Fruit fly (Drosophila melanogaster) Kc167 (cell line): ENCODE data around the gene CG4619.

Source experiments
- Myc ChIP-seq: fragments of >200 bp; optimal IDR thresholded peaks from 2 replicates; lab custom pipeline; 2017; ENCODE audit warnings: missing external identifiers
- Sin3A ChIP-seq: fragments of >200 bp; optimal IDR thresholded peaks from 2 replicates; lab custom pipeline; 2018; ENCODE audit warnings: missing external identifiers
- h ChIP-seq: fragments of >200 bp; optimal IDR thresholded peaks from 3 replicates; lab custom pipeline; 2018; ENCODE audit warnings: missing external identifiers
- insv ChIP-seq: fragments of >200 bp; optimal IDR thresholded peaks from 3 replicates; lab custom pipeline; 2018; ENCODE audit warnings: missing external identifiers
- psq ChIP-seq: fragments of >200 bp; optimal IDR thresholded peaks from 2 replicates; lab custom pipeline; 2017; ENCODE audit warnings: missing external identifiers
- ttk ChIP-seq: sonication (Bioruptor generic); optimal IDR thresholded peaks from 2 replicates; lab custom pipeline; 2017; ENCODE audit warnings: missing external identifiers

The CG4619 gene

DNA sequence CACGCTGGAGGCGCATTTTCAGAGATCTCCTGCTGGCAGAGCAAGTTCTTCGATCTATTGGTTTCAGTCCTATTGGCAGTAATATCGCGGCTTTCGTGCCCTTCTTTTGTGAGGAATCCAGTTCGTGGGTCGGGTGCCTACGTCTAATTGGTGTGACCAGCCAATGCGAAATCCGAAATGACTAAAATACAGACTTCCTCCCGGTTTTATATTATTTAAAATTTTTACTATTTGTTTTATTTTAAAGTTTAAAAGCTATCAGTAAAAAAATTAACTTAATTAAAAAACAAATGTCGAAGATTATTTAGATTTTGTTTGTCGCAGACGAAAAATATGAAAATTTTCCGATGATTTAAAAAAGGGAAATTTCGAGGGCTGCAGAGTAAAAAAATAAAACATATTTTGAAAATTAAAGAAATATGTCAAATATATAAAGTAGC, 25.0 kb downstream of the CG4619 start, which contains the start of gene CG5850:
CG5850 (minus strand) TSS at position 347 of the 440 bp plus-strand sequence.
- TF ChIP-seq psq (lab: Kevin White, UChicago) (no peak), Myc (lab: Kevin White, UChicago) (no peak)

DNA sequence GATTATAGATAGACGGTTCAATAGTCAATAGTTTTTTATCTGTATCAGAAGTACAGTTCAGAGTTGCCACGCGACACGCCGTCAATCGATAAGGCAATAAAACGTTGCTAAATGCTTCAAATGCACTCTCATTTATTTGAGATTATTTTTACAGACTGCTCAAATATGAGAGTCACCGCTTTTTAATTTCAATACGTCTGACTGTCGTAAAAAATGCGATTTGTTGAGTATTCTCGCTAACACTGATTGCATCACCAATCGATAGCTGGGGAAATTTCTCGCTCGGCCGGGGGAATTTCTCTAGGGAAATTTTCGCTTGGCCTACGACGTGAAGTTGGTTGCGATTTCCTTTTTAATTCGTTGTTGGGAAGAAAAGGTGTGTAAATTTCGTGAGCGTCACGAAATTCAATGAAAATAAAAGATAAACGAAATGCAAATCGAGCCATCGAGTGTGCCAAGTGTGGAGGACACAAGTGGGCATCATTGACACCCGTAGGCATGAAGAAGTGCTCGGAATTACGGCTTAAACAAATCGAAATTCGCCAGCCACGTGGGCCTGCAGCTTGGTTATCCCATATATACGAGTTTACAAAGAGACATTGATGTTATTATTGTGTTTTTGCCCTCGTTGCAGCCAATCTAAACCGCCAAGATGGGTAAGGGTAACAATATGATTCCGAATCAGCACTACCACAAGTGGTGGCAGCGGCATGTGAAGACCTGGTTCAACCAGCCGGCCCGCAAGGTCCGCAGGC, 28.5 kb downstream of the CG4619 start, which contains the start of the genes Dref and RpL13:
Dref (minus strand) TSS at position 247 of the 755 bp plus-strand sequence.
RpL13 (plus strand) TSS at position 331 of the 755 bp plus-strand sequence.
- TF ChIP-seq h (lab: Kevin White, UChicago) (no peak), insv (lab: Kevin White, UChicago) (no peak), psq (lab: Kevin White, UChicago) (no peak), Sin3A (lab: Kevin White, UChicago) (no peak), Myc (lab: Kevin White, UChicago) (no peak), ttk (no peak)

DNA sequence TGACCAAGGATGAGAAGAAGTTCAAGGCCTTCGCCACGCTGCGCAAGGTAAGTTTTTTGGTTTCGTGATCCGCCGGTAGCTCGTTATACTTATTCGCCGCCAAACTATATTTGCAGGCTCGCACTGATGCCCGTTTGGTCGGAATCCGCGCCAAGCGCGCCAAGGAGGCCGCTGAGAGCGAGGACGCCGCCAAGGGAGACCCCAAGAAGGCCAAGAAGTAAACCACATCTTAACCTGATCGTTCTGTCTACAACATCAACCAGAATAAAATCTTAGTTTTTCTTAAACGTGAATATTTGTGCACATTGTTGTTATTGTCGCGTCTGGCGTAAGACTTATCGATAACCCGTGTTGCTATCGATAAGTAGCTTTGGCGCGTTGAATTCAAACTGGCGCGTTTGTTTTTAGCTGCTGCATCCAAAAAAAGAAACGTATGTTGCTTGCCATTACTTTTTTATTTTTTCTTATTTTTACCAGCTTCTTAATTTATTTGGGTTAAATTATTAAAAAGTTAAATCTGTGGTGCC, 29.6 kb downstream of the CG4619 start:
- no peak for TF ChIP-seq Myc (lab: Kevin White, UChicago)

DNA sequence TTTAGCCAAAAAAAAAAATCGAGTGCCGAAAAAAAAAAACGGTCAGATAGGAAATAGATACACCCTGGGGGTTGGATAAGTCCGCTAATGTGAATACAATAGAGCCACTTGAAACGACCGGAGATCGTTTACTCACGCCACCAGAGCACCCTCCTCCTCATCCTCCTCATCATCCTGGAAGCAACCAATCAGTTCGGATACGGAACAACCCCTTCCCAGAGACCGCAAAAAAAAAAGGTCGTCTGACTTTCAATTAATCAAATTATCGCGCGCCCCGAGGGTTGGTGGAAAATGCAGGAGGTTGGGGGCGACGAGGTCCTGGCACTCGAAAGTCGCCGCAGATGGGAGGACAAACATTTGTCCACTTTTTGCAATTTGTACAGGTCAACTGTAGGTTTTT, 34.0 kb downstream of the CG4619 start:
- TF ChIP-seq psq (lab: Kevin White, UChicago) (no peak), insv (lab: Kevin White, UChicago) (no peak), Myc (lab: Kevin White, UChicago) (no peak), Sin3A (lab: Kevin White, UChicago) (no peak), h (lab: Kevin White, UChicago) (no peak), ttk (no peak)

DNA sequence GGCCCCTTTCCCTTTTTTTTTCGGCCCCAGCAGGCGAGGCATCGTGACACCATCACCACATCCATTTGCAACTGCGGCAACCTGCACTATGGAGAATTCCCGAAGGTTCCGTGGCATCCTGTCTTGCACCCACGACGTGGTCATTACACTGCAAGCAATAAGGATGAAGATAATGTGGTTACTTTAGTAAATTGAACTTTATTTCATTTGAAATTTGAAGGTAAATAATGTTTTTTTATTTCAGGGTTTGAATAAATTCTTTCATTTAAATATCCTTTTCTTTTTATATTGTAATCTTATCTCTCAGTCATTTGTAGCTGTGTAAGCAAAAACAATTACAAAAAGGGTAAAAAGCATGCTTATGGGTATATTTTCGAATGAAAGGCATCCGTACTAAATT, 43.1 kb downstream of the CG4619 start:
- no peak for TF ChIP-seq insv (lab: Kevin White, UChicago)
- no peak for TF ChIP-seq h (lab: Kevin White, UChicago)

DNA sequence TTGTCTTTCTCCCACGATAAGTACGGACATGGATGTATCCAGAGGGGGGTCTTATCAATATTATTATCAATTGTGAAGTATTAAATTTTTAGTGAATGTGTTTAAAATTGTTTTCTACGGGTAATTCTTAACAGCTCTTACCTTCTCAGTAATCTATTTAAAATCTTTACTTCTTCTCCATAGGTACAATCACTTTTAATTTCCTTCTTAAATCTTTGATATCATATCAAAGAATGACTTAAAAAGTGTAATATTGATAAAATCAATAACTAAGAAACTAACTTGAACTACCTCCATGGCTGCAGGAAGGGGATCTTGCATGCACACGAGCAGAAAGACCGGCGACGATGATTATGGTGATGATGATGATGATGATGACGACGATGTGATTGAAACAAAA, 43.9 kb downstream of the CG4619 start:
- TF ChIP-seq psq (lab: Kevin White, UChicago): no peak
- TF ChIP-seq h (lab: Kevin White, UChicago): no peak
- no peak for TF ChIP-seq insv (lab: Kevin White, UChicago)
- no peak for TF ChIP-seq Sin3A (lab: Kevin White, UChicago)
- TF ChIP-seq Myc (lab: Kevin White, UChicago): no peak
- no peak for TF ChIP-seq ttk

DNA sequence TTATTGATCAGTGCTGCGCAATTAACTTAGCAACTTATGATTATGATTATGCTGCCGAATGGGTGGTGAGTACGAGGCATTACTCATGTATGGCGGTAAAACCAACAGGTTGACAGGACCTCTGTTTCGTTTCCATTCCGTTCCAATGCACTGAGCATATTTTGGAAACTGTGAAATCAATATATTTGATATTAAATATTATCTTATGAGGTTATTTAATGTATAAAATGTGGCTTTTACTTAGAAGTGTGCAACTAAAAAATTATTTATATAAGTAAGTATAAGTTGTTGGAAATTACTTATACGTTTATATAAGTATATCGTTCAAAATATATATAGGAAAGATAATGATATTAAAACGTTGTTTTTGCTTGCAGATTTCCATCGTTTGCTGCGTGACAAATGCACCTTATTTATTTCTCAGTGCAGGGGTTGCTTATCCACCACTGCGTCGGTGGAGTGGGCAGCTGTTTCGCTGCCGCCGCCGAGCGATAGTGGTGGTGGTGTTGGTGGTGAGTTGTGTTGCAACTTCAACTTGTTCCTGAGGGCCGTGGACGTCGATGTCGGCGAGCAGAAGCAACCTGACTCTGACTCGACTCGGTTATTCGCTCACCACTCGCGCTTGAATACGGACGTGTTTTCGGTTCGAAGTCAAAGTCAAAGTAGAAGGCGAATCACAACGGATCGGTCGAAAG, 45.6 kb downstream of the CG4619 start, which contains the start of gene bib:
bib (plus strand) TSS at position 568 of the 695 bp plus-strand sequence.
- TF ChIP-seq Sin3A (lab: Kevin White, UChicago): no peak
- no peak for TF ChIP-seq h (lab: Kevin White, UChicago)
- TF ChIP-seq insv (lab: Kevin White, UChicago): no peak
- TF ChIP-seq psq (lab: Kevin White, UChicago): no peak
- no peak for TF ChIP-seq Myc (lab: Kevin White, UChicago)
- TF ChIP-seq ttk: no peak

DNA sequence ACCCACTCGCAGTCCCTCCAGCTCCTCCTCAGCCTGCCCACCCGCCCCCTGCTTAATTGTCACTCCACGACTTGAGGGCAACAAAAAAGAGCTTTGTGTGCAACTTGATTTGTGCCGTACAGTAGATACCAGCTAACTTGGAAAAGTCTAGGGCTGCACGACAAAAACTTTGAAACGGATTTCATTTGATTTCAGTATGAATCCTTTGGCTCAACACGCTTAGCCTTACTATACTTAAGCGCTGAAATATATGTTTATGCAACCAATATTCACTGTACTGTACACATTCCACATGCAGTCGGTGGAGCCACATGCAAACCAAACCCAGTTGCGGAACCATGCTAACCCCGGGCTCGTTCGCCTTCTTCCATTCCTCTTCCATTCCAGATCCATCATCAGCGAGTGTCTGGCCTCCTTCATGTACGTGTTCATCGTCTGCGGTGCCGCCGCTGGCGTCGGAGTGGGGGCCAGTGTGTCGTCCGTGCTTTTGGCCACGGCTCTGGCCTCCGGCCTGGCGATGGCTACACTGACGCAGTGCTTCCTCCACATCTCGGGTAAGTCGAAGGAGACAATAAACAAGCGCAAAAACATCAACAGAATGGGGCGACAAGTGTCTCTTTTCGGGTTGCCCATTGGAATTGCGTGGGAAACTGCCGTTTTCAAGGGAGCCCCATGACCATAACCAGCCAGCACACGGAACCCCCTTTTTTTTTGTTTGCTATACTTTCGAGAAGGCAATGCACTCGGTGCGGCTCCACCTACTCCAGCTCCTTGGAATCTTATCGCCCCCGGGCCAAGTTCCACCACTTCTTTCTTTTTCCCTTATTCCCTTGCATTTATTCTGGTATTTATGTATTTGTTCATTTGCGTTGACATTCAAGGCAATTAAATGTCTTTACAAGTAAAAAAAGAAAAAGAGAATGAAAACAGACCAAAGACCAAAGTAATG, 48.0 kb downstream of the CG4619 start:
- no peak for TF ChIP-seq psq (lab: Kevin White, UChicago)
- TF ChIP-seq ttk: no peak
- no peak for TF ChIP-seq h (lab: Kevin White, UChicago)
- no peak for TF ChIP-seq insv (lab: Kevin White, UChicago)
- TF ChIP-seq Myc (lab: Kevin White, UChicago): no peak
- no peak for TF ChIP-seq Sin3A (lab: Kevin White, UChicago)

DNA sequence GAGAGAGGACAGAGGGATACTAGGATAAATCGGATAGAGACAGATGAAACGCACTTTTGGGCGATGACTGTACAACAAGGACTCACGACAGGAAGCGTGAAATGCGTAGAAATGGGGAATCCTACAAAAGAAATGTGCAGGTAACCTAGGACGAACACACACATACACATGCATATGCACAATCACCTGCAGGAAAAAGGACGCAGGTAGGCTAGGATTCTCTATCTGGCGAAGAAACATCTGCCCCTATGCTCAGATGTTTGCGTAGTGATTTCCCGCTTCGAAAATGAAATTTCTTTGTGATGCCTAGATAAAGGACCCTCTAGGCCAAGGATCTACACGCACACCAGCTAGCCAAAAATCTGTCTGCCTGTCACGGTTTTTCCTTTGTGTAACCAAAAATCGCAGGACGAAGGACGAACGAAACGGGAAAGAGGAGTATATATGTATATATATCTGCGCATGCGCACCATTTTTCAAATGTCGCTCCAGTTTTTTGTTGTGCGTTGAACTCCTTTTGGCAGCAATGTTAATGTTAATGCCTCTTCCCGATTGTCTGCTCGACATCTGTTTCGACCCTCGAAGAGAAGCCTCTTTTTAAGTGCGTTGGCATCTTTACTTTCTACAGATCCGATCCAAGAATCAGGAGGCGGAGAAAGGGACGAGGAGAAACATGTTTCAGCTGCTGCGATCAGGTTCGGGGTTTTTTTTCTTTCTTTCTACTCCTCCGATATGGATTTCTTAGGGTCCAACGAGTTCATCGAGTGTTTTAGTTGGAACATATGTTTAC, 49.7 kb downstream of the CG4619 start:
- no peak for TF ChIP-seq Sin3A (lab: Kevin White, UChicago)
- no peak for TF ChIP-seq Myc (lab: Kevin White, UChicago)
- no peak for TF ChIP-seq insv (lab: Kevin White, UChicago)
- TF ChIP-seq psq (lab: Kevin White, UChicago): no peak
- no peak for TF ChIP-seq ttk

DNA sequence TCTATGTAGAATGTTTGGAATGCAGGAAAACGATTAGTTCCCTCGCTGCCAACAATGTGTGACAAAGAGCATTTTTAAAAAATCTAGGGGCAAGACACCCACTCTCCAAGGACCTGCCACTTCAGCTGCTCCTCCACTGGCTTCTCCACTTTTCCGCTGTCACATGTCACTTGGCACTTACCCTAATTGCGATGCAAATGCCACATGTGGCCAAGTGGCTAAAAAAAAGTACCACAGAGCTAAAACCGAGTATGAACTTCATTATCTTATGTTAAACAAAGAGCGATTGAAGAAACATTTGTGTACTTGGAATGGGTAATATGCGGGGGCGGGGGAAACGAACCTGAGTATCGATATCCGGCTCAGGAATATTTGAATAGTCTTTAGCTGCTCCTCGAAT, 50.6 kb downstream of the CG4619 start:
- TF ChIP-seq psq (lab: Kevin White, UChicago): no peak
- TF ChIP-seq Sin3A (lab: Kevin White, UChicago): no peak
- no peak for TF ChIP-seq h (lab: Kevin White, UChicago)
- no peak for TF ChIP-seq insv (lab: Kevin White, UChicago)
- no peak for TF ChIP-seq ttk
- TF ChIP-seq Myc (lab: Kevin White, UChicago): no peak
